Worm (Caenorhabditis elegans) whole organism, L4/young adult: ENCODE results near the gene hlh-27.

ENCODE experiments used
- W03F9.2 ChIP-seq: fragments of 150-350 bp; optimal IDR thresholded peaks from 2 replicates; lab custom pipeline; 2014; ENCODE audit warnings: missing biosample characterization, missing genetic modification characterization
- dao-5 ChIP-seq: sonication (generic microtip); optimal IDR thresholded peaks from 2 replicates; lab custom pipeline; 2016; ENCODE audit warnings: missing genotype, missing genetic modification characterization, moderate library complexity, missing compliant biosample characterization
- him-1 ChIP-seq: sonication (generic microtip); optimal IDR thresholded peaks from 2 replicates; lab custom pipeline; 2016; ENCODE audit warnings: missing genotype, missing genetic modification reagents, missing genetic modification characterization, missing compliant biosample characterization

The hlh-27 gene

DNA sequence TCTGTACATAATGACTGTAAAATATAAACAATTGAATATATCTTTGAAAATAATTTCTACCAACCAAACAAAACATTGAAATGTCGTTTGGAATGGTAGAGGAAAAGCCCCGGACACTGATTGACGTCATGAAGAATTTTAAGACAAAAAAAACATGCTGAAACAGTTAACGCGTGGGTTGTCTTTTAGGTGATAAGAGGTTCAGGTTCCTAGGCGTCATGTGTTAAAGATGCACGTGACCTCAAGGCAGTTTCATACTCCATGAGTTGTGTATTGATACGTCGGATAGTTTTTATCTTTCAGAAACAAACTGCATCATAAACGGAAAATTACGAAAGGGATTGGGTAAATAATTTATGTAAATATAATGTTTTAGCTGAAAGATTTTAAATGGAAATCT, 17.1 kb upstream of the hlh-27 start:
- TF ChIP-seq him-1 (tag; lab: Kevin White, UChicago) (no peak), W03F9.2 (no peak), dao-5 (tag; lab: Kevin White, UChicago) (no peak)

DNA sequence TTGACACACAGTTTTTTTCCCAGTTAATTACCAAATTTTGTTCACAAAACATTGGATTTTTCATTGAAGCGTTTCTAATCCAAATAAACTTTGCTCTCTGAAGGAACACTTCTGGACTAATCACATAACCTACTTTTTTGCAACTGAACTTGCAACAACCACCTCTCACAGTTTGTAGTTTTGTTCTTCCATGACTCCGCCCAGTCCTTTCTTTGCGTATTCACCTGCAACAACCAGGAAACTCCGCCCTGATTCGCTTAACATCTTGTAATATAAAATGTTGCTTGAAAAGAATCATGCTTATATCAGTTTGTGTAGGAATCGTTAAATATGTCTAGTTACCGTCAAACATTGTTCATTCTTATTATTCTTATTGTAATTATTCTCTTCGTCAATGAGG, 16.4 kb upstream of the hlh-27 start, which contains the start of gene ins-11:
Gene ins-11 (plus strand): TSS at position 301 of the 400 bp plus-strand sequence.
- TF ChIP-seq him-1 (tag; lab: Kevin White, UChicago) (no peak), W03F9.2 (no peak), dao-5 (tag; lab: Kevin White, UChicago) (no peak)

DNA sequence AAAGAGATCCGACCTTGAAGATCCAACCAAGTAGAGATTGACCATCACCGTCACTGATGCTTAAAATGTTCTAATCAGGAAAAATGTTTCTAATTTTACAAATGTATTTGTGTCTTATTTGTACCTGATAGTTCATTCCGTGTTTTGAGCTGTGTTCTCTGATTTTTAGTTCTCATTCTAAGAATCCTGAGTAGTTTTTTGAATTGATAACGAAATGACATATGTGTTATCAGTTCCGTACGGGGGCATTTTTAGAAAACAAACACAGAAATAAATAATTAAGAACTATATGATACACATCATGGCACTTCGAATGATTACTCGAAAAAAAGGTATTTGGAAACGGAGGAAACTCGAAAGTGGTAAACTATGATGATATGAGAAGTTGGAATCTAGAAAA, 15.5 kb upstream of the hlh-27 start:
- TF ChIP-seq W03F9.2 (no peak), him-1 (tag; lab: Kevin White, UChicago) (no peak), dao-5 (tag; lab: Kevin White, UChicago) (no peak)

DNA sequence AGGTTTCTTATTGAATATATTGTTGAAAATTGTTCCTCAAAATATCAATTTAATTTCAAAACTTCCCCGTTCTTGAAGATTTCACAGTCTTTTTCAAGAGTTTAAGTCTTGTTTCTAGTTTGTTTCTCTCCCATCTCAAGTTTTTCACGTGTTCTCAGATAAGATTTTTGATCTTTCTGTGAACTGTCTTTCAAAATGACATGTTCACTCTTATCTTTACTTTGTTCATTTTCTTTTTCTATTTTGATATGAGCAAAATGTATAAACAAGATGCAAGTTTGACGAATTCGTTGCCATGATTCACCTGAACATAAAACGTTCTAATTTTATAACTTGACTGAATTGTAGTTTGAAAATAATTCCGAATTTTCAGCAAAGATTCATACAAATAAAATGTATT, 14.8 kb upstream of the hlh-27 start:
- no peak for TF ChIP-seq dao-5 (tag; lab: Kevin White, UChicago)
- TF ChIP-seq W03F9.2 = no peak
- TF ChIP-seq him-1 (tag; lab: Kevin White, UChicago) = no peak

DNA sequence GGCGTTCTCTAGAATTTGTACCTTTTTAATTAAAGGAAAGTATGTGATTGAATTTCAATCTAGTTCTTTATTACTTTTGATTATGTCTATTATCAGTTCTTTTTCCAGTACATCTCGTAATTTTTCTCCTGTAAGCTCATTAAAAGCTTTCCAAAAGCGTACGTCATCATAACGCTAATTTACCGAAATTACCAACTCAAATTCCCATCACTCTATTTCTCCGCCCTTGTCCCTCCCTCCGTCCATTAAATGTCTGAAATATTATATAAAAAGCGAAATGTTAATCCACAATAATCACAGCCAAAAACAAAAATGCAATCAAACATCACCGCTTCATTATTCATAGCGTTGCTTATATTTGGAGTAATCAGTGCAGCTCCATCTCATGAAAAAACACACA, 14.3 kb upstream of the hlh-27 start, which contains the start of gene ins-12:
Gene ins-12 (plus strand): TSS at position 301 of the 400 bp plus-strand sequence.
- TF ChIP-seq dao-5 (tag; lab: Kevin White, UChicago) (no peak), him-1 (tag; lab: Kevin White, UChicago) (no peak), W03F9.2 (no peak)

DNA sequence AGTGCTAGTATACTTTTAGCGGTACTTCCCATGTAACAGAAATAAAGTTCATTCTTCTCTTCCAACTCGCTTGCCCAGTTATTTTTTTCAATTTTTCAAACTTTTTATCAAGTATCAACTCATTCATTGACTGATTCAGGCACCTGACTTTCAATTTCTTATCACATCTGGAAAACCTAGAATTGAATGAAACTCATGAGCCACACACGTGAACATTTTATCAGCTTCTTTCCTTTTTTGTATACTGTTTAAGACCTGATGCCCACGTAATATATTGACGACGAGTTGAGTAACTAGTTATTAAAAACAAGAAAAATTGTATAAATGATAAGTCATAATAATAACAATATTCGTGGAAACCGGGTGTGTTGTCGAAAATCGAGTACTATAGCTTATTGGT, 13.5 kb upstream of the hlh-27 start:
- no peak for TF ChIP-seq W03F9.2
- TF ChIP-seq dao-5 (tag; lab: Kevin White, UChicago) = no peak
- no peak for TF ChIP-seq him-1 (tag; lab: Kevin White, UChicago)

DNA sequence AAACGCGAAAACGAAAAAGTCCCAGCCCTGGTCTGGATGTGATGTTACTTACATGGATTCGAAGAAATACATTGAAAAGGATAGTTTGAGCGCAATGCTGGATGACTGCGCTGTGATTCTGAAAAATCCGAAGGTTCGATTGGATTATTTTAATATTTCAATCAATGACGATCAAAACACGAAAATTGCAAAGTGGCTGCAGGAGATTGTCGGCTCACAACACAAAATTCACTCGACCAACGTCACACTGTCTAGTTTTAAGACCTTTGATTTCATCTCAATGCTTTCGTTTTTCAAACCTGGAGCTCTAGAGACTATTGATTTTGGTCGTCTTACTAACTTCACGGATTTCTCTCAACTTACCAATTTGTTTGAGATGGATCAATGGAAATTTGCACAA, 11.5 kb upstream of the hlh-27 start, which contains the start of gene C17C3.5:
Gene C17C3.5 (plus strand): TSS at position 301 of the 400 bp plus-strand sequence.
- TF ChIP-seq W03F9.2 (no peak), dao-5 (tag; lab: Kevin White, UChicago) (no peak), him-1 (tag; lab: Kevin White, UChicago) (no peak)

DNA sequence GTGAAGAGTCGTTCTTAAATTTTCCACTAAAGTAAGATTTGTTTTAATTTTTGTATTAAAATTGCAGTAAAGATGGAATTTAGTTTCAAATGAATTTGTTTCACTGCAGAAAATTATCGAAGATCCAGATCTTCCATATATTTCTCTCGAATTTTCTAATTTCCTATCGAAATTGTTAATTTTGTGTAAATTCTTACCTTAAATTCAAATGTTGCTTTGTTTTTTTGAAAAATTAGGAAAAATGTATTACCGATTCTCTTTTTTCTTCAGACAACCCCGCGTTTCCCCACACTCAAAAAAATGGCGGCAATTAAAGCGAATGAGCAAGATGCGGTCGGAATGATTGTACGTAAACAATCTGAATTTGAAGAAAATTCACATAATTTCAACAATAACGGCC, 9.7 kb upstream of the hlh-27 start, which contains the start of gene C17C3.6:
Gene C17C3.6 (plus strand): TSS at position 301 of the 400 bp plus-strand sequence.
- no peak for TF ChIP-seq dao-5 (tag; lab: Kevin White, UChicago)

DNA sequence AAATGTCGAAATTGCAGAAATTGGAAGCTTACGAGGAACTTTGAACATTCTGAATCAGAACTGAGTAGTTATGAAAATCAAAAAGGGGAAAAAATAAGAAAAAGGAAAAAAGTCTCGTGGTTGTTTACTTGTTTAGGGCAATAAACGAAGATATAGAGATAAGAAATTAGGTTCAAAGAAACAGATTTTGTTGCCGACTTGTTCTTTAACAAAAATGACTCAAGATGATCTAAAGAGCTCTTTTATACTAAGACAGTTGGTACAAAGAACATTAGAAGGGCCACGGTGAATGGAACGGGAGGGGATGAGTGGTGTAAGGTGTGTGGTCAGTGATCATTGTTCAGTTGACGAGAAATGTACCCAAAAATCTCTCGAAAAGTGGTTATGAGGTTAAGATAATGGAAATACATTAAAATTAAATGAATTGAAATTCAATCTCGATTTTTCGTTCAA, 7.5 kb upstream of the hlh-27 start, which contains the start of gene acdh-2:
Gene acdh-2 (minus strand): TSS at position 51 of the 453 bp plus-strand sequence.
- TF ChIP-seq dao-5 (tag; lab: Kevin White, UChicago) = no peak
- TF ChIP-seq him-1 (tag; lab: Kevin White, UChicago) = no peak
- no peak for TF ChIP-seq W03F9.2

DNA sequence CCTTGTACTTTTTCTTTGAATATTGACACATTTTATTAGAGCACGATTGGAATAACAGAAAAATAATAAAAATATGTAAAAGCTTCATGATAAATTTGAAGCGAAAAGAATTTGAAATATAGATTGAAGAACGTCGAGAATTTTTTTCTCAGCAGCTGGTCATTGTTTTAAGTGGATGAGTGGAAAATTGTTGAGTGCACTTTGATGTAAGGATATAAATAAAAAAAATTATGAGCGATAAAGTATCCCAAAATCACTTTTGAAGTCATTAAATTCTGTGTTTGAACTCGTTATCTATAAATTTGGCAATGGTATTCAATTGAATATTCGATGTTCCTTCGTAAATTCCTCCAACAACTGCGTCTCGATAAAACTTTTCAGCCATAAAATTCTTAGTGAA, 4.8 kb upstream of the hlh-27 start, which contains the start of gene ins-13:
Gene ins-13 (minus strand): TSS at position 101 of the 400 bp plus-strand sequence.
- TF ChIP-seq W03F9.2 (no peak), dao-5 (tag; lab: Kevin White, UChicago) (no peak), him-1 (tag; lab: Kevin White, UChicago) (no peak)

DNA sequence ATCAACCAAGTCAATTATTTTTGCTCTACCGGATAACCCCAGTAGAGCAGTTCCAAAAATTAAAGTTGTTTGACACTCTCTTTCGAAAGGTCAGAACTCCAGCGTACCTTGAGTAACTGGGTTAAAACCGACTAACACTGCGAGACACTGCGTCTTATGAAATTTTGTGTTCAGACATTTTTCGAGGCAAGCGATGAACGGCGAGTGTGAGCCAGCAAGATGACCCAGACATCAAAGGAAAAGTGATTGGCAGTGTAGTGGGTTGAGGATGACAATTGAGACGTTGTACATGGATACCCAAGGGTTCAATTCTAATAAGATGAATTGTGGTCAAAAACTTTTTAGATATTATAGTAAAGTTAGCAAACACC, 4.1 kb upstream of the hlh-27 start:
- TF ChIP-seq W03F9.2 = no peak

DNA sequence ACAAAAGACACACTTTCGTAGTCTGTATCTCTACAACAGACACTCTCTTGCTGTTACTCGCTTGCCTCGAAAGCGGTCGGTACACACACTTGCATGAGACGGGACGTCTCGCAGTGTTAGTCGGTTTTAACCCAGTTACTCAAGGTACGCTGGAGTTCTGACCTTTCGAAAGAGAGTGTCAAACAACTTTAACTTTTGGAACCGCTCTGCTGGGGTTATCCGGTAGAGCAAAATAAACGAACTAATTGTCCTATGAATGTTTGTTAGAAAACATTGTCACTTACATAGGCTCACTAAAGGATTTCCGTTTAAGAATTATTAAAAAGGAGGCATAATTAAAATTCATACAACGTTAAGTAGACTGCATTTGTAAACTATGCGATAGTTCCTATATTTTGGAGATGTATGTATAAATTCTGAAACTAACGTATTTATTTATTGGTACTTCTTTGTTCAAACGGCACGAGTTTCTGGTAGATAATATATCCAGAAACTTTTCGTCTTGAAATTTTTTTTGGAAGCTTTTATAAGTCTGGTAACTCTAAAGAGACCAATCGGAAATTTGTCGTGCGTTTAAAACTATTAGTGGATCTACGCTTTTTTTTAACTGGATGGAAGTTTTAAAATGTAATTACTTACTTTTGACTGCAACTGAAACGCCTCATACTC, 3.6 kb upstream of the hlh-27 start:
- TF ChIP-seq him-1 (tag; lab: Kevin White, UChicago) (peak; percentile 98), dao-5 (tag; lab: Kevin White, UChicago) (peak; percentile 89), W03F9.2 (peak; percentile 80)

DNA sequence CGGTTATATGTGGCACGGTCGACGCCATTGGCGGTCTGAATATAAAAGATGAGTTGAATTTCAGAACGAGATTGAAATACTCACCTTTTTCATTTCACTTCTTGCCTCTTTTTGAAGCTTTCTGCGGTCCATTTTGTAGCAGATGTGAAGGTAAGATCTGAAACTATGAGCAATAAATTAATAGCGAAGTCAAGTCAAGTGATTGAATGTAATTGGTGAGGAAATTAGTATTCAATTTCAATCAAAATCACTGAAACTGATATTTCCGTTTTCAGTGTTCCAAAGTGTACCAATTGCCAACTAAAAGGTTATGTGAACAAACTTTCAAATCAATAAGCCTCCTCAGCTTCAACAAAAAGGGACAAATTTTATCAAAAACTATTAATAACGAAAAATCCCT, 1.7 kb upstream of the hlh-27 start, which contains the start of gene C17C3.24:
Gene C17C3.24 (minus strand): TSS at position 101 of the 400 bp plus-strand sequence.
- TF ChIP-seq W03F9.2 = no peak
- TF ChIP-seq him-1 (tag; lab: Kevin White, UChicago) = no peak
- TF ChIP-seq dao-5 (tag; lab: Kevin White, UChicago) = no peak

DNA sequence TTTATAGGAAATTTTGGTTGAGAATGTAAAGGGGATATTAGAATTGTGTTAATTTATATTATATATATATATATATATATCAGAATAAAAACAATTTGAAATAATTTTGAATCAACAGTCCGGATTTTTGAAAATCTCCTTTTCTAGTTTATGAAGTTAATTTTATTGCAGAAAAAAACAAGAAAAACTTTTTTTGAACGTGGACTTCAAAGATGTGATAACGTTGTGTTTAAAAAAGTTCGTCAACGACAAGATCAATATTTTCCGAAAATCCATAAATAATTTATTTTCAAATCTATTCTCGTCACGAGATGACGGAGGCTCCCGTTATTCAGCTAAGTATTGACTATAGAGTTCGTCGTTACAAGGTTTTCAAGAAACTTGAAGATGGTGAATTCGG, 2.5 kb downstream of the hlh-27 start, which contains the start of gene C17C3.11:
Gene C17C3.11 (plus strand): TSS at position 301 of the 400 bp plus-strand sequence.
- no peak for TF ChIP-seq him-1 (tag; lab: Kevin White, UChicago)
- TF ChIP-seq dao-5 (tag; lab: Kevin White, UChicago) = no peak
- no peak for TF ChIP-seq W03F9.2

DNA sequence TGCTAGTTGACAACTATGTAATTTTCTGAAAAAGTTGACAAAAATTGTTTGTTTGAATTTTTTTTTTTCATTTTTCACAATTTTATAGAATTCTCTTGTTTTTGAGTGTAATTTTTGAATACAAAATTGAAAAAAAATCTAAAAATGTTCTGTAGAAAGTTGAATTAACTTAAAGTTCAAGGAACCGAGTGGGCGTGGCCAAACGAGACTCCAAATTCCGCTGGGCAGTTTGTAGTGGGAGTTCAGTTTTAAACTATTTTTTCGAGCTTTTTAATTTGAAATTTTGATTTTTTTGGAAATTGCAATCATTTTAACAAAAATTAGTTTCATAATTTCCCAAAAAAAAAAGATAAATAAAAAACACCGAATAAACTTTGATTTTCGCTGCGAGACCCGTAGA, 2.9 kb downstream of the hlh-27 start:
- TF ChIP-seq him-1 (tag; lab: Kevin White, UChicago) (no peak), W03F9.2 (no peak), dao-5 (tag; lab: Kevin White, UChicago) (no peak)
